Worm (Caenorhabditis elegans) whole organism, late embryonic: ENCODE measurements around the gene C50F4.9.

ENCODE experiments used
- C08G9.2 ChIP-seq: sonication (generic microtip); optimal IDR thresholded peaks from 2 replicates; lab custom pipeline; 2016; ENCODE audit warnings: mild to moderate bottlenecking, missing genetic modification characterization, moderate library complexity, missing compliant biosample characterization
- C38D4.7 ChIP-seq: fragments of 200-800 bp; sonication (Bioruptor generic); optimal IDR thresholded peaks from 2 replicates; lab custom pipeline; 2018; ENCODE audit warnings: mild to moderate bottlenecking, missing genetic modification characterization, moderate library complexity, missing compliant biosample characterization
- T23F11.4 ChIP-seq: fragments of 200-800 bp; sonication (Bioruptor generic); optimal IDR thresholded peaks from 2 replicates; lab custom pipeline; 2018; ENCODE audit warnings: mild to moderate bottlenecking, missing genetic modification characterization, missing compliant biosample characterization
- Y22D7AL.16 ChIP-seq: sonication (generic microtip); optimal IDR thresholded peaks from 2 replicates; lab custom pipeline; 2016; ENCODE audit warnings: missing genetic modification characterization, missing compliant biosample characterization
- ahr-1 ChIP-seq: sonication (generic microtip); optimal IDR thresholded peaks from 2 replicates; lab custom pipeline; 2016; ENCODE audit warnings: missing genetic modification characterization, missing compliant biosample characterization
- ama-1 ChIP-seq: fragments of 150-350 bp; optimal IDR thresholded peaks from 2 replicates; lab custom pipeline; 2014
- ceh-14 ChIP-seq: sonication (generic microtip); optimal IDR thresholded peaks from 2 replicates; lab custom pipeline; 2016; ENCODE audit warnings: missing genotype, missing genetic modification characterization, missing compliant biosample characterization
- ceh-18 ChIP-seq: sonication (generic microtip); optimal IDR thresholded peaks from 2 replicates; lab custom pipeline; 2016; ENCODE audit warnings: missing genetic modification characterization, missing compliant biosample characterization
- ceh-19 ChIP-seq: fragments of 200-800 bp; sonication (Bioruptor generic); optimal IDR thresholded peaks from 2 replicates; lab custom pipeline; 2018; ENCODE audit warnings: mild to moderate bottlenecking, missing genetic modification characterization, missing compliant biosample characterization
- ceh-2 ChIP-seq: sonication (generic microtip); optimal IDR thresholded peaks from 2 replicates; lab custom pipeline; 2016; ENCODE audit warnings: missing genotype, missing genetic modification characterization, missing compliant biosample characterization
- ceh-24 ChIP-seq: sonication (generic microtip); optimal IDR thresholded peaks from 2 replicates; lab custom pipeline; 2016; ENCODE audit warnings: mild to moderate bottlenecking, missing genetic modification characterization, missing compliant biosample characterization
- ceh-30 ChIP-seq: fragments of 150-350 bp; optimal IDR thresholded peaks from 2 replicates; lab custom pipeline; 2014; ENCODE audit warnings: missing biosample characterization, missing genetic modification characterization
- ceh-31 ChIP-seq: sonication (generic microtip); optimal IDR thresholded peaks from 2 replicates; lab custom pipeline; 2016; ENCODE audit warnings: missing genetic modification characterization, missing compliant biosample characterization
- ceh-34 ChIP-seq: sonication (generic microtip); optimal IDR thresholded peaks from 2 replicates; lab custom pipeline; 2016; ENCODE audit warnings: mild to moderate bottlenecking, missing genetic modification characterization, missing compliant biosample characterization
- ceh-45 ChIP-seq: fragments of 200-800 bp; sonication (Bioruptor generic); IDR thresholded peaks from 2 replicates; pipeline ENCODE4 v1.3.6; 2022; ENCODE audit warnings: missing genetic modification reagents, missing genetic modification characterization, missing compliant biosample characterization
- ceh-48 ChIP-seq: sonication (generic microtip); optimal IDR thresholded peaks from 2 replicates; lab custom pipeline; 2016; ENCODE audit warnings: missing genetic modification characterization, inconsistent platforms, missing compliant biosample characterization
- che-1 ChIP-seq: sonication (generic microtip); optimal IDR thresholded peaks from 2 replicates; lab custom pipeline; 2016; ENCODE audit warnings: mild to moderate bottlenecking, missing genetic modification characterization, missing compliant biosample characterization
- dmd-4 ChIP-seq: sonication (generic microtip); optimal IDR thresholded peaks from 2 replicates; lab custom pipeline; 2016; ENCODE audit warnings: borderline replicate concordance, missing genetic modification characterization, missing compliant biosample characterization
- elt-4 ChIP-seq: sonication (generic microtip); optimal IDR thresholded peaks from 2 replicates; lab custom pipeline; 2016; ENCODE audit warnings: missing genetic modification characterization, missing compliant biosample characterization
- ets-4 ChIP-seq: sonication (generic microtip); optimal IDR thresholded peaks from 2 replicates; lab custom pipeline; 2016; ENCODE audit warnings: missing genetic modification characterization, missing compliant biosample characterization
- gmeb-2 ChIP-seq: sonication (generic microtip); optimal IDR thresholded peaks from 2 replicates; lab custom pipeline; 2016; ENCODE audit warnings: missing genetic modification characterization, inconsistent platforms, missing compliant biosample characterization
- hlh-15 ChIP-seq: sonication (generic microtip); optimal IDR thresholded peaks from 2 replicates; lab custom pipeline; 2016; ENCODE audit warnings: missing genetic modification characterization, missing compliant biosample characterization
- hlh-30 ChIP-seq: sonication (generic microtip); optimal IDR thresholded peaks from 2 replicates; lab custom pipeline; 2017; ENCODE audit warnings: antibody characterized with exemption, missing genetic modification characterization, missing compliant biosample characterization; ENCODE audit not compliant: insufficient read depth
- hlh-6 ChIP-seq: sonication (generic microtip); optimal IDR thresholded peaks from 2 replicates; lab custom pipeline; 2016; ENCODE audit warnings: missing genotype, missing genetic modification characterization, missing compliant biosample characterization
- hlh-8 ChIP-seq: sonication (generic microtip); optimal IDR thresholded peaks from 2 replicates; lab custom pipeline; 2016; ENCODE audit warnings: missing genotype, missing genetic modification characterization, missing compliant biosample characterization
- madf-2 ChIP-seq: sonication (generic microtip); optimal IDR thresholded peaks from 2 replicates; lab custom pipeline; 2017; ENCODE audit warnings: missing genetic modification characterization, missing compliant biosample characterization
- mec-3 ChIP-seq: sonication (generic microtip); optimal IDR thresholded peaks from 2 replicates; lab custom pipeline; 2016; ENCODE audit warnings: borderline replicate concordance, missing genetic modification characterization, missing compliant biosample characterization
- nhr-11 ChIP-seq: fragments of 150-350 bp; optimal IDR thresholded peaks from 2 replicates; lab custom pipeline; 2014; ENCODE audit warnings: missing biosample characterization, missing genetic modification characterization
- pag-3 ChIP-seq: sonication (generic microtip); optimal IDR thresholded peaks from 2 replicates; lab custom pipeline; 2016; ENCODE audit warnings: missing compliant biosample characterization, missing genetic modification characterization, borderline replicate concordance
- pat-9 ChIP-seq: fragments of 200-800 bp; sonication (Bioruptor generic); optimal IDR thresholded peaks from 2 replicates; lab custom pipeline; 2018; ENCODE audit warnings: mild to moderate bottlenecking, missing genetic modification characterization, moderate library complexity, missing compliant biosample characterization
- pha-2 ChIP-seq: sonication (generic microtip); optimal IDR thresholded peaks from 2 replicates; lab custom pipeline; 2017; ENCODE audit warnings: mild to moderate bottlenecking, missing genetic modification characterization, missing compliant biosample characterization
- pha-4 ChIP-seq: fragments of 150-350 bp; optimal IDR thresholded peaks from 2 replicates; lab custom pipeline; 2018; ENCODE audit warnings: missing biosample characterization, missing genetic modification reagents, missing genetic modification characterization
- pqm-1 ChIP-seq: sonication (generic microtip); optimal IDR thresholded peaks from 2 replicates; lab custom pipeline; 2016; ENCODE audit warnings: missing genetic modification characterization, missing compliant biosample characterization
- ref-2 ChIP-seq: sonication (generic microtip); optimal IDR thresholded peaks from 2 replicates; lab custom pipeline; 2016; ENCODE audit warnings: missing genetic modification characterization, missing compliant biosample characterization
- rnt-1 ChIP-seq: sonication (generic microtip); optimal IDR thresholded peaks from 2 replicates; lab custom pipeline; 2016; ENCODE audit warnings: missing genetic modification characterization, missing compliant biosample characterization
- sdc-2 ChIP-seq: sonication (generic microtip); optimal IDR thresholded peaks from 2 replicates; lab custom pipeline; 2016; ENCODE audit warnings: missing genotype, missing genetic modification characterization, missing compliant biosample characterization
- sox-2 ChIP-seq: fragments of 200-800 bp; sonication (Bioruptor generic); IDR thresholded peaks from 2 replicates; pipeline ENCODE4 v1.3.6; 2022; ENCODE audit warnings: missing genetic modification reagents, missing genetic modification characterization, missing compliant biosample characterization
- sox-4 ChIP-seq: sonication (generic microtip); optimal IDR thresholded peaks from 2 replicates; lab custom pipeline; 2017; ENCODE audit warnings: mild to moderate bottlenecking, missing genetic modification characterization, inconsistent platforms, missing compliant biosample characterization
- syd-9 ChIP-seq: sonication (generic microtip); optimal IDR thresholded peaks from 2 replicates; lab custom pipeline; 2016; ENCODE audit warnings: mild to moderate bottlenecking, missing genetic modification characterization, moderate library complexity, missing compliant biosample characterization
- tbx-2 ChIP-seq: sonication (generic microtip); optimal IDR thresholded peaks from 2 replicates; lab custom pipeline; 2016; ENCODE audit warnings: missing genetic modification characterization, missing compliant biosample characterization
- tbx-7 ChIP-seq: sonication (generic microtip); optimal IDR thresholded peaks from 2 replicates; lab custom pipeline; 2016; ENCODE audit warnings: missing genotype, missing genetic modification characterization, missing compliant biosample characterization
- unc-42 ChIP-seq: sonication (generic microtip); optimal IDR thresholded peaks from 2 replicates; lab custom pipeline; 2016; ENCODE audit warnings: missing genotype, missing genetic modification characterization, missing compliant biosample characterization
- unc-55 ChIP-seq: sonication (generic microtip); optimal IDR thresholded peaks from 2 replicates; lab custom pipeline; 2017; ENCODE audit warnings: missing biosample characterization, missing genetic modification reagents, missing genetic modification characterization

The C50F4.9 gene

DNA sequence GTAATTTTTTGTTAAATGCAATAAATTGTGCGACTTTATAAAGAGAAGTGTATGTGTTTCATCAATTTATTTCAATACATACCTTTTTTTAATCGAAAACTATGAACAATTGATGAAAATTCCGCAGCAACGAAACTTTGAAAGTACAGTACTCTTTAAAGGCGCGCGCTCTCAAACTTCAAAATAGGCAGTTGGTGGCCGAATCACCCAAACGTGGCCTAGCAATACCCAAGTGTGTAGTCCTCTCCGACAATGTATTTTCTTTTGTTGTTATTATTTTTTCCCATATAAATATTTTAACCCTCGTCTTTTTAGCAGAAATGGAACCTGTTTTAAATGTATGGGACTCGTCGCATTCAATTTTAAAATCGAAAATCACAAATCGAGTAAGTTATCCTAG is 12.5 kb upstream of the C50F4.9 start, which contains the start of gene C50F4.4:
C50F4.4 (plus strand) TSS at position 267 of the 400 bp plus-strand sequence.
- TF ChIP-seq hlh-8 (tag; lab: Kevin White, UChicago) (peak; percentile 22), ceh-2 (tag; lab: Kevin White, UChicago) (peak; percentile 46), tbx-7 (peak; percentile 23), ceh-30 (tag; lab: Kevin White, UChicago) (no peak), pha-4 (tag; lab: Kevin White, UChicago) (no peak), tbx-2 (peak; percentile 51), ets-4 (tag; lab: Kevin White, UChicago) (peak; percentile 47), ceh-18 (tag; lab: Kevin White, UChicago) (no peak), ceh-31 (peak; percentile 56), C08G9.2 (peak; percentile 73)

DNA sequence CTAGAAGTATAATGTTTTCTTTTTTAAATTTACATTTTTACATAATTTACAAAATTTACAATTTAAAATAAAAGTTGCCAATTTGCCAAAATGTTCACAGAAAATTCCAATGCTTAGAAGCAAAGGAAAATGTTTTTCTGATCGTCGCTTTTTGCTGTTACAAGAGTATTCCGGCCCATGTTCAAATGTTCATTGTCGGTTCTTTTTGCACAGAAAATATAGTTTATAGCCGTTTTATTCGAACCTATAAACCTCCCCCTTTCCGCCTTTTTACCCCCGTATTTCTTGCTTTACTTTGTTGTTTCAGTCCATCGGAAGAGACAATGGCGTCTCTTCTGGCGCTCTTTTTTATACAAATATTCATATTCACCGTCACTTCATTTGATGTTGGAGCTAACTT is 10.6 kb upstream of the C50F4.9 start, which contains the start of gene tag-329:
tag-329 (plus strand) TSS at position 301 of the 400 bp plus-strand sequence.
- TF ChIP-seq madf-2 (tag; lab: Kevin White, UChicago) = no peak
- TF ChIP-seq mec-3 (tag; lab: Kevin White, UChicago) = no peak
- no peak for TF ChIP-seq pha-2 (tag; lab: Kevin White, UChicago)
- TF ChIP-seq dmd-4 (tag; lab: Kevin White, UChicago) = no peak
- TF ChIP-seq T23F11.4 (GFP tag; lab: Kevin White, UChicago) = no peak
- TF ChIP-seq pha-4 (tag; lab: Kevin White, UChicago) = no peak
- TF ChIP-seq hlh-15 (tag; lab: Kevin White, UChicago) = no peak
- TF ChIP-seq ceh-31 = no peak
- TF ChIP-seq rnt-1 = no peak
- no peak for TF ChIP-seq ceh-19 (GFP tag; lab: Kevin White, UChicago)
- no peak for TF ChIP-seq pag-3 (tag; lab: Kevin White, UChicago)
- no peak for TF ChIP-seq sox-2 (GFP tag; lab: Robert Waterston, UW)
- TF ChIP-seq nhr-11 (tag; lab: Kevin White, UChicago) = no peak
- TF ChIP-seq sdc-2 = no peak
- TF ChIP-seq tbx-2 = no peak
- TF ChIP-seq ceh-34 (tag; lab: Kevin White, UChicago) = no peak
- no peak for TF ChIP-seq gmeb-2 (tag; lab: Kevin White, UChicago)
- no peak for TF ChIP-seq ceh-2 (tag; lab: Kevin White, UChicago)
- no peak for TF ChIP-seq ahr-1 (tag; lab: Kevin White, UChicago)
- TF ChIP-seq ref-2 (tag; lab: Kevin White, UChicago) = no peak

DNA sequence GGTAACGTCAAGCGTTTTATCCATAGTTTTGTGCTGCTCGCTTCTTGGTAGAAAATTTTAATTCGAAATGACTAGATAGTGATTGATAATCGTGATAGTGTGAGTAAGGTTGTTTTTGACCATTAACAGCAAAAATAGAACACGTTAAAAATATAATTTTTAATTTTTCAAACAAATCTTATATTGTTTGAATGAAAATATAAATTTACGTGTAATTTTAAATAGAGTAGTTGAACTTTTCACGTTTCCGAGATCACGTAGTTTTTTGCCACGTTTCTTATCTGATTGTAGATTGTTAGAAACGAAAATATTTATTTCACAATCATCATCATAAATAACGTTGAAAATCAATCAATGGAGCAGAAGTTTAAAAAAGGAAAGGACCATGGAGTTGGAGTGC is 7.5 kb upstream of the C50F4.9 start, which contains the start of the genes C50F4.10 and pfk-1.2:
C50F4.10 (minus strand) TSS at position 101 of the 400 bp plus-strand sequence.
pfk-1.2 (plus strand) TSS at position 325 of the 400 bp plus-strand sequence.
- TF ChIP-seq elt-4 (tag; lab: Kevin White, UChicago) = no peak
- no peak for TF ChIP-seq pha-4 (tag; lab: Kevin White, UChicago)
- no peak for TF ChIP-seq sox-4 (tag; lab: Kevin White, UChicago)
- no peak for TF ChIP-seq mec-3 (tag; lab: Kevin White, UChicago)
- TF ChIP-seq pat-9 = no peak
- no peak for TF ChIP-seq syd-9 (tag; lab: Kevin White, UChicago)
- no peak for TF ChIP-seq C38D4.7 (GFP tag; lab: Kevin White, UChicago)
- no peak for TF ChIP-seq ceh-48 (tag; lab: Kevin White, UChicago)
- no peak for TF ChIP-seq ahr-1 (tag; lab: Kevin White, UChicago)
- no peak for TF ChIP-seq Y22D7AL.16 (tag; lab: Kevin White, UChicago)
- no peak for TF ChIP-seq nhr-11 (tag; lab: Kevin White, UChicago)
- no peak for TF ChIP-seq ceh-45 (GFP tag; lab: Robert Waterston, UW)
- no peak for TF ChIP-seq hlh-30 (tag; lab: Kevin White, UChicago)
- TF ChIP-seq unc-42 (tag; lab: Kevin White, UChicago) = no peak

DNA sequence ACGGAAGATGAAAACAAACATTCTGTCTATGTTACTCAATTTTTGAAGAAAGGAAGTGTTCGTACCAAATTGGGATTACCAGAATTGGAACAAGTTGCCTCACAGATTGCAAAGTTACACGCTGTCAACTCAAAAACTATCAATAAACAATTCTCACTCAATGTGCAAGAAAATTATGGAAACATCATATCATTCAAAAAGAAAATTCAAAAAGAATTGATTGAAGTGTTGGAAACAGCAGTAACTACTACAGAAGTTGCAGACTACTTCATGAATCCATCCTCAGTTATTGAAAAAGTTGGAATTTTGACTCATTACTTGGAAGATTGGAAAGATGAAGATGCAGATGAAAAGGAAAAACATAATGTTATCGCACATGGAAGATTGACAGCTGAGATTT is 4.0 kb upstream of the C50F4.9 start:
- TF ChIP-seq ceh-24 (tag; lab: Kevin White, UChicago) = no peak
- TF ChIP-seq ama-1 = no peak
- no peak for TF ChIP-seq che-1 (tag; lab: Kevin White, UChicago)
- no peak for TF ChIP-seq dmd-4 (tag; lab: Kevin White, UChicago)
- no peak for TF ChIP-seq unc-55 (GFP tag; lab: Kevin White, UChicago)
- TF ChIP-seq syd-9 (tag; lab: Kevin White, UChicago) = no peak
- TF ChIP-seq C38D4.7 (GFP tag; lab: Kevin White, UChicago) = no peak
- TF ChIP-seq ceh-14 (tag; lab: Kevin White, UChicago) = no peak
- no peak for TF ChIP-seq hlh-6 (tag; lab: Kevin White, UChicago)
- no peak for TF ChIP-seq pqm-1 (tag; lab: Kevin White, UChicago)
- TF ChIP-seq rnt-1 = no peak
- TF ChIP-seq hlh-15 (tag; lab: Kevin White, UChicago) = no peak
- no peak for TF ChIP-seq C08G9.2
